Worm (Caenorhabditis elegans): ENCODE measurements around the gene T05H10.1.

Gene T05H10.1

DNA sequence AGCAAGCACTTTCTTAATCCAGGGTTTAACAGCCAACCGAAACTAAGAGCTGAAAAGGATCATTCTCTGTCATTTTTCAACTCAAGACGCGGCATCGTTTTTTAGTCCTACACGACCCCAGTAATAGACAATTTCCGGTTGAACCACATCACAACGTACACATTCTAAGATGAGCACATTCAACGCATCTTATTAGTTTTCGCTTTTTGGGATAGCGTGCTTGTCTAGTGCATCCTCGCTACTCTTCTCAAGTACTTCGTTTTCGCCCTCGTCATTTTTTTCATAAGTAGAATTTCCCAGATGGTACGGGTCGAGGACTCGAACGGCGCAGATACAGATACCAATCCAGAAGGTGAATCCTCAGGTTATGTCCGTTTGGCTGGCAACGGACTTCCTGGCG lies at the start of gene T05H10.1:
TSS of gene T05H10.1 (plus strand) at position 301 of the 400 bp plus-strand sequence.
- TF ChIP-seq hlh-1 (tag; optimal IDR thresholded peaks at IDR 0.05): no peak
- no peak for TF ChIP-seq mab-5 (tag; optimal IDR thresholded peaks at IDR 0.05)

DNA sequence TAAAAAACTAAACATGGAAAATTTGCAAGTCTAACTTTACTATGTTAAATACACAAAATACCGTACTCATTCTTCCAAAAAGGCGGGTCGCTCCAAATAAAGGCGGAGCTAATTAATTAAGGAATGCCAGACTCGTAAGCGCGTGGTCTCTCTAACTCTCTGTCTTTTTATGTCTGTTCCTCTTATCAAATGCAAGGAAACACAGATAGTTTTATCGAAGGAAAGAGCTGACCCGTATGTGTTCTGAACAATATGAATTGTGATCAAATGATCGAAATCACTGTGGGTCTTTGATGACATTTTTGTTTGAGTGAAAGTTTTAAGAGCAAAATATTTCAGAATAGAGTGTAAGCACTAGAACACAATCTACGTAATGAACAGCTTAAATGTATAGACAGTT lies 41.0 kb upstream of the T05H10.1 start:
- TF ChIP-seq sptf-1 (tag; optimal IDR thresholded peaks at IDR 0.05) (no peak), ceh-83 (GFP tag; optimal IDR thresholded peaks at IDR 0.05) (no peak), nhr-76 (tag; optimal IDR thresholded peaks at IDR 0.05) (no peak), nhr-237 (tag; optimal IDR thresholded peaks at IDR 0.05) (no peak), elt-3 (tag; optimal IDR thresholded peaks at IDR 0.05) (no peak), unc-62 (GFP tag; optimal IDR thresholded peaks at IDR 0.05) (no peak), bed-3 (GFP tag; optimal IDR thresholded peaks at IDR 0.05) (no peak), elt-1 (tag; optimal IDR thresholded peaks at IDR 0.05; ENCODE audit: borderline replicate concordance, insufficient read depth) (no peak), blmp-1 (tag; optimal IDR thresholded peaks at IDR 0.05) (no peak), nhr-28 (tag; optimal IDR thresholded peaks at IDR 0.05) (no peak), ceh-43 (GFP tag; optimal IDR thresholded peaks at IDR 0.05) (no peak), snpc-4 (tag; optimal IDR thresholded peaks at IDR 0.05) (no peak), unc-120 (tag; optimal IDR thresholded peaks at IDR 0.05; ENCODE audit: poor library complexity, severe bottlenecking) (no peak)

DNA sequence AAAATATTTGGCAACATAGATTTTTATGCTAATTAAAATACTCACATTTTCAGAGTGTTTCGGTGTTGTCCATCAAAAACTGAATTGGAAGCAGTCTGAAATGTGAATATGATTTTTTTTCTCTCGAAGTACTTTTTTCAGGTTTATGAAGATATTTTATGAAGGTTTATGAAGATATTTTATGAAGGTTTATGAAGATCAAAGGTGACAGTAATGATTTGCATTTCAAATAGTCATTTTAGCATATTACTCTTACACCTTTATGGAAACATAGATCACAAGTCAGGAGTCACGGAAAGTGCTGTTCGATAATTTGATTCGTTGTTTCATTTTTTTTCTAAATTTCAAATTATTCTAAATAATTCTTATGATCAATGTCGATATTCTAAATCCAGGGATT lies 38.2 kb upstream of the T05H10.1 start, which contains the start of gene pgp-11:
TSS of gene pgp-11 (minus strand) at position 101 of the 400 bp plus-strand sequence.
- TF ChIP-seq nhr-237 (tag; optimal IDR thresholded peaks at IDR 0.05): no peak
- no peak for TF ChIP-seq M03D4.4 (tag; optimal IDR thresholded peaks at IDR 0.05)
- no peak for TF ChIP-seq drap-1 (GFP tag; optimal IDR thresholded peaks at IDR 0.05)
- no peak for TF ChIP-seq nhr-28 (tag; optimal IDR thresholded peaks at IDR 0.05)
- TF ChIP-seq ztf-11 (tag; optimal IDR thresholded peaks at IDR 0.05): no peak
- TF ChIP-seq mab-5 (tag; optimal IDR thresholded peaks at IDR 0.05): no peak
- TF ChIP-seq nhr-76 (tag; optimal IDR thresholded peaks at IDR 0.05): no peak
- no peak for TF ChIP-seq elt-3 (tag; optimal IDR thresholded peaks at IDR 0.05)
- TF ChIP-seq lin-32 (GFP tag; optimal IDR thresholded peaks at IDR 0.05): no peak
- no peak for TF ChIP-seq lin-13 (tag; optimal IDR thresholded peaks at IDR 0.05)
- no peak for TF ChIP-seq sptf-1 (tag; optimal IDR thresholded peaks at IDR 0.05)
- TF ChIP-seq elt-1 (tag; optimal IDR thresholded peaks at IDR 0.05; ENCODE audit: borderline replicate concordance, insufficient read depth): no peak
- TF ChIP-seq ceh-43 (GFP tag; optimal IDR thresholded peaks at IDR 0.05): no peak
- no peak for TF ChIP-seq pha-4 (tag; optimal IDR thresholded peaks at IDR 0.05)
- no peak for TF ChIP-seq snpc-4 (tag; optimal IDR thresholded peaks at IDR 0.05)
- TF ChIP-seq nhr-12 (tag; optimal IDR thresholded peaks at IDR 0.05): no peak
- no peak for TF ChIP-seq tbx-8 (GFP tag; optimal IDR thresholded peaks at IDR 0.05)
- TF ChIP-seq hlh-1 (tag; optimal IDR thresholded peaks at IDR 0.05): no peak

DNA sequence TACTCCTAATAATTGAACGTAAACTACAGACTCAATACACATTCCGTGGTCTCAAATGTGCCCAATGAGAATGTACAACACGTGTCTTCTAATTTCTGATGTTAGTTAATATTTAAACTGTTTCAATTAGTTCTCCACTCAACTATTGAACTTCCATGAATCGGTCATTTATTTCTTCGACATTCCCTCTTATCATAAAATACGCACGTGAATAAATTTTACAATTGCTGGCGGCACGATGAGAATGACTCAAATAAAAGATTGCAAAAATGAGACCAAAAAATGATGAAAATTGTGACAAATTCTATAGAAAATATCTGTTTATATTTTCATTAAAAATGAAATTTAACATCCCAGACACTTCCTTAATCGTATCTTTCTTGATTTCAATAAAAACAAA lies 37.6 kb upstream of the T05H10.1 start:
- TF ChIP-seq bed-3 (GFP tag; optimal IDR thresholded peaks at IDR 0.05) (no peak), lin-32 (GFP tag; optimal IDR thresholded peaks at IDR 0.05) (no peak), nhr-2 (tag; optimal IDR thresholded peaks at IDR 0.05) (no peak), hlh-1 (tag; optimal IDR thresholded peaks at IDR 0.05) (no peak), cnd-1 (tag; optimal IDR thresholded peaks at IDR 0.05) (no peak), unc-62 (GFP tag; optimal IDR thresholded peaks at IDR 0.05) (no peak), lsy-2 (tag; optimal IDR thresholded peaks at IDR 0.05) (no peak), nhr-237 (tag; optimal IDR thresholded peaks at IDR 0.05) (no peak), lin-13 (tag; optimal IDR thresholded peaks at IDR 0.05) (no peak), nhr-12 (tag; optimal IDR thresholded peaks at IDR 0.05) (no peak), mab-5 (tag; optimal IDR thresholded peaks at IDR 0.05) (no peak), nhr-28 (tag; optimal IDR thresholded peaks at IDR 0.05) (no peak), M03D4.4 (tag; optimal IDR thresholded peaks at IDR 0.05) (no peak)

DNA sequence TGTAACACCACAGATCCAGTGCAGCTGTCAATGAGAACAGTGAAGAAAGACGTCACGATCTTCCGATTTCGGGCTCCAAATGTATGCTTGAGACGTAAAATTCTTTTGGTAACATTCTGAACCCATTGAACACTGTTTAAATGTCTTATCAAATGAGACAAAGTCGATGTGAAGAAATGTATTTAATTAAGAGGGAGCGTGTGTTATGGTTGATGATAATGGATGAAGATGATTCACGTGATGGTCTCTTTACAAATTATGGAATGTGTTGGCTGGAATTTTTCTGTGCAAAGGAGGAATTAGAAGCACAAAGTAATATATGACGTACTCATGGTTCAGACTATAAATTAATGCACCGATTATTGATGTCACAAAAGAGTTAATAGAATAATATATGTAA lies 35.4 kb upstream of the T05H10.1 start:
- TF ChIP-seq elt-3 (tag; optimal IDR thresholded peaks at IDR 0.05): no peak
- TF ChIP-seq ztf-11 (tag; optimal IDR thresholded peaks at IDR 0.05): no peak
- TF ChIP-seq unc-120 (tag; optimal IDR thresholded peaks at IDR 0.05; ENCODE audit: poor library complexity, severe bottlenecking): no peak
- no peak for TF ChIP-seq cnd-1 (tag; optimal IDR thresholded peaks at IDR 0.05)
- TF ChIP-seq blmp-1 (tag; optimal IDR thresholded peaks at IDR 0.05): no peak
- TF ChIP-seq ham-2 (GFP tag; optimal IDR thresholded peaks at IDR 0.05): no peak
- TF ChIP-seq nhr-237 (tag; optimal IDR thresholded peaks at IDR 0.05): no peak
- no peak for TF ChIP-seq tbx-8 (GFP tag; optimal IDR thresholded peaks at IDR 0.05)

DNA sequence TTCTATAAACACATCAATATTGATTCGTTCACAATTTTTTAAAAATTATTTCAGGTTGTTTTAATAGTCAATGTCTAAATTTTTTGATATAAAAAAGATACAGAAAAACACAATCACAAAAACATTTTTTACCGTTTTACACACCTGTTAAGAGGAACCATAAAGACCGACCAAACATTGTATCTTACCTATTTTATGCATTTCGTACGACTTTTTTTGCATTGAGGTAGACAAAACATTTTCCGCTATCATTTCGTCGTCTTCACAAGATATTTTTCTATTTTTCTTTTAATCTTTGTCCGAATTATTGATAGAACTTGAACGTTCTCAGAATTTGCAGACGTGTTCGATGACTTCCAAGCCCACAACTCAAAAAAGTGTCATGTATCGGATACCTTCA lies 34.1 kb upstream of the T05H10.1 start, which contains the start of gene glna-2:
TSS of gene glna-2 (plus strand) at position 301 of the 400 bp plus-strand sequence.
- TF ChIP-seq pha-4 (tag; optimal IDR thresholded peaks at IDR 0.05): no peak
- no peak for TF ChIP-seq nhr-237 (tag; optimal IDR thresholded peaks at IDR 0.05)
- TF ChIP-seq nhr-2 (tag; optimal IDR thresholded peaks at IDR 0.05): no peak
- TF ChIP-seq hlh-1 (tag; optimal IDR thresholded peaks at IDR 0.05): no peak
- TF ChIP-seq lsy-2 (tag; optimal IDR thresholded peaks at IDR 0.05): no peak
- no peak for TF ChIP-seq sem-2 (GFP tag; optimal IDR thresholded peaks at IDR 0.05)
- no peak for TF ChIP-seq lin-13 (tag; optimal IDR thresholded peaks at IDR 0.05)
- TF ChIP-seq mls-2 (tag; optimal IDR thresholded peaks at IDR 0.05): no peak
- TF ChIP-seq ceh-39 (tag; optimal IDR thresholded peaks at IDR 0.05): no peak
- TF ChIP-seq bed-3 (GFP tag; optimal IDR thresholded peaks at IDR 0.05): no peak

Measured in whole organism, mixed stage, embryonic.